Worm (Caenorhabditis elegans) whole organism, late embryonic: ENCODE measurements around the gene Y60C6A.2.

Experiments used
- K09A11.1 ChIP-seq: sonication (generic microtip); optimal IDR thresholded peaks from 2 replicates; lab custom pipeline; 2017; ENCODE audit warnings: antibody characterized with exemption, mild to moderate bottlenecking, missing genetic modification characterization, missing compliant biosample characterization; ENCODE audit not compliant: insufficient read depth
- ahr-1 ChIP-seq: sonication (generic microtip); optimal IDR thresholded peaks from 2 replicates; lab custom pipeline; 2016; ENCODE audit warnings: missing genetic modification characterization, missing compliant biosample characterization
- ceh-45 ChIP-seq: fragments of 200-800 bp; sonication (Bioruptor generic); IDR thresholded peaks from 2 replicates; pipeline ENCODE4 v1.3.6; 2022; ENCODE audit warnings: missing genetic modification reagents, missing genetic modification characterization, missing compliant biosample characterization
- hlh-30 ChIP-seq: sonication (generic microtip); optimal IDR thresholded peaks from 2 replicates; lab custom pipeline; 2017; ENCODE audit warnings: antibody characterized with exemption, missing genetic modification characterization, missing compliant biosample characterization; ENCODE audit not compliant: insufficient read depth
- pag-3 ChIP-seq: sonication (generic microtip); optimal IDR thresholded peaks from 2 replicates; lab custom pipeline; 2016; ENCODE audit warnings: missing compliant biosample characterization, missing genetic modification characterization, borderline replicate concordance
- unc-55 ChIP-seq: sonication (generic microtip); optimal IDR thresholded peaks from 2 replicates; lab custom pipeline; 2017; ENCODE audit warnings: missing biosample characterization, missing genetic modification reagents, missing genetic modification characterization
- ztf-16 ChIP-seq: sonication (generic microtip); optimal IDR thresholded peaks from 2 replicates; lab custom pipeline; 2017; ENCODE audit warnings: missing genetic modification characterization, missing compliant biosample characterization

DNA sequence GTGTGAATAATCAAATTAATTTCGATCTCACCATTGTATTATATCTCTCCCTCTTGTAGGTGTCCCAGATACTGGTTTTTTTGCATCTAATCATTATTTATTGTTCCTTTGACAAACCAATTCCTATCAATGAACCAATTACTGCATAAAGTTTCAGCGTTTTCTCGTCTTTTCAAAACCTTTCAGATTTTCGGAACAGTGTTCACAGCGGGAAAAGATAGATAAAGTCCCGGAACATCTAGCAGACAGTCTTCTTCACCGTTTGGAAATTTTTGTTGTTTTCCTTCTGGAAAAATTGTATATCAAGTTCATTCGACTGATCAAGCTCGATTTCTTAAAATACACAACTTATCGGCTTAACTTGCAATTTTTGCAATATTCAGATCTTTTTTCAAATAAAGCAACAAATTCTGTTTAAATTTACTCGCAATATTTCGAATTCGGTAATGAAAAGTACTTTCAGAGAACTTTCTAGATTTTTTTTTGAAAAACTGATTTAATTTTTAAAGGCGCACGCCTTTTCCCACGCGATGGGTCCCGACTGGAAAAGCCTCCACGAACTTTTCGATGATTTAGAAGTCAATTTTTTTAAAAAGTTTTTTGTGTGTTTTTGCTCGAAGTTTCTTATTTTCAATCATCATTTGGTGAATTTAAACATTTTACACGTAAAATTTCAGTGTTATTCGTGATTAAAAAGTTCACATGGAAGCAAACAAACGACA is 29.8 kb downstream of the Y60C6A.2 start, which contains the start of gene pgl-3:
- TF ChIP-seq K09A11.1 (no peak), hlh-30 (tag; lab: Kevin White, UChicago) (no peak), unc-55 (GFP tag; lab: Kevin White, UChicago) (no peak), ahr-1 (tag; lab: Kevin White, UChicago) (no peak), ceh-45 (GFP tag; lab: Robert Waterston, UW) (no peak), pag-3 (tag; lab: Kevin White, UChicago) (no peak), ztf-16 (tag; lab: Kevin White, UChicago) (no peak)
